Fruit fly (Drosophila melanogaster) whole organism, embryonic: Measurements from ENCODE around the gene anox.
A peak's percentile ranks its signal among the peaks of the same experiment; 100 is the strongest.

Experiments used
- CG10431 ChIP-seq: fragments of 200-800 bp; sonication (Bioruptor generic); optimal IDR thresholded peaks from 3 replicates; lab custom pipeline; 2018; ENCODE audit warnings: missing biosample characterization, mild to moderate bottlenecking, missing genetic modification characterization
- CG12219 ChIP-seq: fragments of 200-800 bp; sonication (Bioruptor generic); optimal IDR thresholded peaks from 3 replicates; lab custom pipeline; 2018; ENCODE audit warnings: missing biosample characterization, mild to moderate bottlenecking, missing genetic modification characterization
- CG13296 ChIP-seq: fragments of 200-800 bp; sonication (Bioruptor generic); optimal IDR thresholded peaks from 3 replicates; lab custom pipeline; 2018; ENCODE audit warnings: missing biosample characterization, mild to moderate bottlenecking, missing genetic modification characterization
- CG13424 ChIP-seq: fragments of 200-800 bp; sonication (Bioruptor generic); optimal IDR thresholded peaks from 2 replicates; lab custom pipeline; 2019; ENCODE audit warnings: missing biosample characterization, mild to moderate bottlenecking, missing genetic modification characterization, moderate library complexity
- CG13624 ChIP-seq: fragments of 200-800 bp; sonication (Bioruptor generic); optimal IDR thresholded peaks from 2 replicates; lab custom pipeline; 2016; ENCODE audit warnings: missing biosample characterization, missing genetic modification characterization
- CG14441 ChIP-seq: fragments of 200-800 bp; sonication (Bioruptor generic); IDR thresholded peaks from 2 replicates; pipeline ENCODE4 v1.3.6; 2022; ENCODE audit warnings: missing biosample characterization, missing genetic modification characterization
- CG1603 ChIP-seq: fragments of 200-800 bp; sonication (Bioruptor generic); optimal IDR thresholded peaks from 2 replicates; lab custom pipeline; 2019; ENCODE audit warnings: missing biosample characterization, mild to moderate bottlenecking, missing genetic modification characterization, moderate library complexity
- CG17328 ChIP-seq: fragments of 200-800 bp; sonication (Bioruptor generic); IDR thresholded peaks from 2 replicates; pipeline ENCODE4 v1.3.6; 2022; ENCODE audit warnings: missing biosample characterization, missing genetic modification characterization
- CG17568 ChIP-seq: fragments of 200-800 bp; sonication (Bioruptor generic); optimal IDR thresholded peaks from 2 replicates; lab custom pipeline; 2018; ENCODE audit warnings: missing biosample characterization, mild to moderate bottlenecking, missing genetic modification characterization, moderate library complexity
- CG18262 ChIP-seq: fragments of 200-800 bp; optimal IDR thresholded peaks from 3 replicates; lab custom pipeline; 2019; ENCODE audit warnings: missing biosample characterization, mild to moderate bottlenecking, missing genetic modification characterization, moderate library complexity
- CG18476 ChIP-seq: fragments of 200-800 bp; sonication (Bioruptor generic); optimal IDR thresholded peaks from 2 replicates; lab custom pipeline; 2016; ENCODE audit warnings: missing biosample characterization, mild to moderate bottlenecking, missing genetic modification characterization
- CG18599 ChIP-seq: fragments of 200-800 bp; sonication (Bioruptor generic); optimal IDR thresholded peaks from 3 replicates; lab custom pipeline; 2017; ENCODE audit warnings: missing biosample characterization, missing genetic modification characterization, mild to moderate bottlenecking, moderate library complexity, missing genetic modification reagents
- CG18619 ChIP-seq: fragments of 200-800 bp; sonication (Bioruptor generic); optimal IDR thresholded peaks from 3 replicates; lab custom pipeline; 2017; ENCODE audit warnings: missing biosample characterization, mild to moderate bottlenecking, missing genetic modification characterization
- CG18764 ChIP-seq: fragments of 200-800 bp; sonication (Bioruptor generic); optimal IDR thresholded peaks from 3 replicates; lab custom pipeline; 2016; ENCODE audit warnings: missing biosample characterization, missing genetic modification characterization
- CG42726 ChIP-seq: fragments of 200-800 bp; sonication (Bioruptor generic); IDR thresholded peaks from 2 replicates; pipeline ENCODE4 v1.3.6; 2022; ENCODE audit warnings: missing biosample characterization, missing genetic modification characterization; ENCODE audit not compliant: partially characterized antibody
- CG4424 ChIP-seq: fragments of 200-800 bp; sonication (Bioruptor generic); optimal IDR thresholded peaks from 3 replicates; lab custom pipeline; 2016; ENCODE audit warnings: missing biosample characterization, missing genetic modification characterization
- CG5953 ChIP-seq: fragments of 200-800 bp; sonication (Bioruptor generic); IDR thresholded peaks from 2 replicates; pipeline ENCODE4 v1.3.6; 2022; ENCODE audit warnings: missing biosample characterization, missing genetic modification characterization
- CG9215 ChIP-seq: fragments of 200-800 bp; sonication (Bioruptor generic); IDR thresholded peaks from 2 replicates; pipeline ENCODE4 v1.3.6; 2022; ENCODE audit warnings: missing biosample characterization, missing genetic modification characterization
- CG9727 ChIP-seq: fragments of 200-800 bp; sonication (Bioruptor generic); optimal IDR thresholded peaks from 3 replicates; lab custom pipeline; 2017; ENCODE audit warnings: missing biosample characterization, mild to moderate bottlenecking, missing genetic modification characterization
- CTCF ChIP-seq: fragments of 200-800 bp; sonication (Bioruptor generic); optimal IDR thresholded peaks from 2 replicates; lab custom pipeline; 2017; ENCODE audit warnings: missing biosample characterization, mild to moderate bottlenecking, missing genetic modification characterization, moderate library complexity
- CrebB ChIP-seq: fragments of 200-800 bp; sonication (Bioruptor generic); optimal IDR thresholded peaks from 3 replicates; lab custom pipeline; 2018; ENCODE audit warnings: missing biosample characterization, mild to moderate bottlenecking, missing genetic modification characterization
- Dip2 ChIP-seq: fragments of 200-800 bp; sonication (Bioruptor generic); IDR thresholded peaks from 2 replicates; pipeline ENCODE4 v1.3.6; 2022; ENCODE audit warnings: missing biosample characterization, missing genetic modification characterization
- Dip3 ChIP-seq: fragments of 200-800 bp; sonication (Bioruptor generic); optimal IDR thresholded peaks from 3 replicates; lab custom pipeline; 2016; ENCODE audit warnings: missing biosample characterization, missing genetic modification characterization
- Drgx ChIP-seq: fragments of 200-800 bp; sonication (Bioruptor generic); IDR thresholded peaks from 2 replicates; pipeline ENCODE4 v1.3.6; 2022; ENCODE audit warnings: missing biosample characterization, missing genetic modification characterization
- E2f1 ChIP-seq: fragments of 200-800 bp; sonication (Bioruptor generic); IDR thresholded peaks from 2 replicates; pipeline ENCODE4 v1.3.6; 2022; ENCODE audit warnings: missing biosample characterization, missing genetic modification characterization
- Fer2 ChIP-seq: fragments of 200-800 bp; sonication (Bioruptor generic); optimal IDR thresholded peaks from 2 replicates; lab custom pipeline; 2018; ENCODE audit warnings: missing biosample characterization, mild to moderate bottlenecking, missing genetic modification characterization, moderate library complexity
- Gsc ChIP-seq: fragments of 200-800 bp; sonication (Bioruptor generic); IDR thresholded peaks from 2 replicates; pipeline ENCODE4 v1.3.6; 2022; ENCODE audit warnings: missing biosample characterization, missing genetic modification characterization
- Jarid2 ChIP-seq: fragments of 200-800 bp; sonication (Bioruptor generic); optimal IDR thresholded peaks from 3 replicates; lab custom pipeline; 2017; ENCODE audit warnings: mild to moderate bottlenecking, missing biosample characterization, missing genetic modification reagents, missing genetic modification characterization
- Myb ChIP-seq: fragments of 200-800 bp; sonication (Bioruptor generic); optimal IDR thresholded peaks from 2 replicates; lab custom pipeline; 2016; ENCODE audit warnings: missing biosample characterization, missing genetic modification characterization
- NC2α ChIP-seq: fragments of 200-800 bp; sonication (Bioruptor generic); optimal IDR thresholded peaks from 2 replicates; lab custom pipeline; 2016; ENCODE audit warnings: missing biosample characterization, missing genetic modification characterization
- Nf-YA ChIP-seq: fragments of 200-800 bp; sonication (Bioruptor generic); IDR thresholded peaks from 2 replicates; pipeline ENCODE4 v1.3.6; 2022; ENCODE audit warnings: missing biosample characterization, missing genetic modification characterization
- Nf-YC ChIP-seq: fragments of 200-800 bp; optimal IDR thresholded peaks from 3 replicates; lab custom pipeline; 2019; ENCODE audit warnings: missing biosample characterization, mild to moderate bottlenecking, missing genetic modification characterization, moderate library complexity
- danr ChIP-seq: fragments of 200-800 bp; sonication (Bioruptor generic); IDR thresholded peaks from 2 replicates; pipeline ENCODE4 v1.3.6; 2022; ENCODE audit warnings: missing biosample characterization, missing genetic modification characterization
- dati ChIP-seq: fragments of 200-800 bp; sonication (Bioruptor generic); IDR thresholded peaks from 2 replicates; pipeline ENCODE4 v1.3.6; 2022; ENCODE audit warnings: missing biosample characterization, missing genetic modification characterization
- ems ChIP-seq: fragments of 200-800 bp; sonication (Bioruptor generic); optimal IDR thresholded peaks from 3 replicates; lab custom pipeline; 2016; ENCODE audit warnings: missing biosample characterization, missing genetic modification characterization
- ewg ChIP-seq: fragments of 200-800 bp; sonication (Bioruptor generic); optimal IDR thresholded peaks from 3 replicates; lab custom pipeline; 2017; ENCODE audit warnings: mild to moderate bottlenecking, missing biosample characterization, missing genetic modification reagents, missing genetic modification characterization
- insv ChIP-seq, 2 experiments: fragments of 200-800 bp; sonication (Bioruptor generic); optimal IDR thresholded peaks; 3 replicates each; lab custom pipeline; 2016 to 2018; ENCODE audit warnings: missing biosample characterization in 2 of 2, missing genetic modification characterization in 2 of 2
- maf-S ChIP-seq: fragments of 200-800 bp; sonication (Bioruptor generic); optimal IDR thresholded peaks from 2 replicates; lab custom pipeline; 2016; ENCODE audit warnings: missing biosample characterization, missing genetic modification characterization
- mirr ChIP-seq: fragments of 200-800 bp; sonication (Bioruptor generic); optimal IDR thresholded peaks from 3 replicates; lab custom pipeline; 2018; ENCODE audit warnings: missing biosample characterization, mild to moderate bottlenecking, missing genetic modification characterization
- nom ChIP-seq: fragments of 200-800 bp; sonication (Bioruptor generic); optimal IDR thresholded peaks from 2 replicates; lab custom pipeline; 2017; ENCODE audit warnings: missing biosample characterization, missing genetic modification characterization, mild to moderate bottlenecking, moderate library complexity, missing genetic modification reagents
- odd ChIP-seq: fragments of 200-800 bp; sonication (Bioruptor generic); optimal IDR thresholded peaks from 2 replicates; lab custom pipeline; 2017; ENCODE audit warnings: missing biosample characterization, mild to moderate bottlenecking, missing genetic modification characterization
- p53 ChIP-seq: fragments of 200-800 bp; sonication (Bioruptor generic); optimal IDR thresholded peaks from 2 replicates; lab custom pipeline; 2016; ENCODE audit warnings: missing biosample characterization, missing genetic modification characterization
- pb ChIP-seq: fragments of 200-800 bp; sonication (Bioruptor generic); optimal IDR thresholded peaks from 3 replicates; lab custom pipeline; 2016; ENCODE audit warnings: missing biosample characterization, missing genetic modification characterization
- pros ChIP-seq: fragments of 200-800 bp; sonication (Bioruptor generic); optimal IDR thresholded peaks from 3 replicates; lab custom pipeline; 2019; ENCODE audit warnings: missing biosample characterization, mild to moderate bottlenecking, missing genetic modification characterization, moderate library complexity
- pzg ChIP-seq: fragments of 200-800 bp; sonication (Bioruptor generic); optimal IDR thresholded peaks from 3 replicates; lab custom pipeline; 2018; ENCODE audit warnings: missing biosample characterization, mild to moderate bottlenecking, missing genetic modification characterization, moderate library complexity
- row ChIP-seq: fragments of 200-800 bp; sonication (Bioruptor generic); IDR thresholded peaks from 3 replicates; pipeline ENCODE4 v1.3.6; 2022; ENCODE audit warnings: missing biosample characterization, missing genetic modification characterization
- sob ChIP-seq: fragments of 200-800 bp; sonication (Bioruptor generic); IDR thresholded peaks from 2 replicates; pipeline ENCODE4 v1.3.6; 2022; ENCODE audit warnings: missing biosample characterization, missing genetic modification characterization
- tll ChIP-seq, 2 experiments: fragments of 200-800 bp in 1 of 2; fragments of >200 bp in 1 of 2; sonication (Bioruptor generic) in 1 of 2; optimal IDR thresholded peaks; 2 replicates each; lab custom pipeline; 2017 to 2019; ENCODE audit warnings: missing biosample characterization in 2 of 2, missing genetic modification characterization in 2 of 2, mild to moderate bottlenecking in 1 of 2, moderate library complexity in 1 of 2
- vfl ChIP-seq: fragments of 200-800 bp; sonication (Bioruptor generic); optimal IDR thresholded peaks from 2 replicates; lab custom pipeline; 2016; ENCODE audit warnings: missing biosample characterization, missing genetic modification characterization
- vvl ChIP-seq: fragments of 200-800 bp; sonication (Bioruptor generic); IDR thresholded peaks from 2 replicates; pipeline ENCODE4 v1.3.6; 2022; ENCODE audit warnings: missing biosample characterization, missing genetic modification characterization

The anox gene

DNA sequence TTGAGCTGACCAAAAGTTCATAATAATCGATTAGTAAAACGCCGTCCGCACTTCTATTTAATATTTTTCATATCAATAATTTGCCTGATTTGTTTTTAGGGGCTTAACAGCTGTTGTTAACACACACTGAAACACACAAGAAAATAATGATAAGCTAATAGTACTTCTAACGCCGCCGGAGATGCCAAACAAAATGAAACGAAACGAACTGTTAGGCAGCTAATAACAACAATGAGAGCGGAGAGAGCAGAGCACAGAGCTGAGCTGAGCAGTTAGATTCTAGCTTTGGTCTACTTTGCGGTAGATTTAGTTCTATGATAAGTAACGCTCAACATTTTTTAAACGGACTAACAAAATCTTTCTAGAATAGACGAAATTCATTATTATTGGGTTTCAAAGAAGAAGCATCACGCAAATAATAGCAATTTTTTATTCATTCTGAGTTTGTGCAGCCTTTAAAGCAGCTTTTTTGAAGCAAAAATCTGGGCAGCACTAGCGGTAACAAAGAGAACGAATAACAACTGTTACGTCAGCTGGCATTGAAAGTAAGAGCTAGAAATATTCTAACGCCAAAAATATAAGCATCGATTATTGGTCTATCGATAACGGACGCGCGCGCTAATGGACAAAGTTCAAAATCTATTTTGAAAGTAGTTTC, 12.5 kb downstream of the anox start, which contains the start of gene Abca3 (continued):
- TF ChIP-seq CG9727 (GFP tag; lab: Kevin White, UChicago) = peak; percentile 41
- peak; percentile 78 for TF ChIP-seq CG13424 (tag; lab: Kevin White, UChicago)
- TF ChIP-seq insv (GFP tag; optimal IDR thresholded peaks at IDR 0.05; lab: Kevin White, UChicago) = peak in 1 of 2 experiments; percentile 26
- TF ChIP-seq CG17328 (GFP tag; lab: Robert Waterston, UW) = 0 out of 2 replicates have a peak, but pooled peaks have one; percentile 23
- peak; percentile 48 for TF ChIP-seq CG12219 (GFP tag; lab: Kevin White, UChicago)
- TF ChIP-seq CG13624 (GFP tag; lab: Kevin White, UChicago) = peak; percentile 58
- peak; percentile 65 for TF ChIP-seq CG13296 (GFP tag; lab: Kevin White, UChicago)
- TF ChIP-seq CG10431 (GFP tag; lab: Kevin White, UChicago) = peak; percentile 41
- peak; percentile 68 for TF ChIP-seq CG18262 (tag; lab: Kevin White, UChicago)
- TF ChIP-seq CrebB (tag; lab: Kevin White, UChicago) = peak; percentile 26
- peak; percentile 46 for TF ChIP-seq Myb (GFP tag; lab: Kevin White, UChicago)
- TF ChIP-seq pros = no peak
- TF ChIP-seq CG9215 = peak; percentile 66
- peak; percentile 34 for TF ChIP-seq pb (GFP tag; lab: Kevin White, UChicago)
- TF ChIP-seq Nf-YC (tag; lab: Kevin White, UChicago) = peak; percentile 73
- no peak for TF ChIP-seq nom (GFP tag; lab: Kevin White, UChicago)
- TF ChIP-seq CG1603 = peak; percentile 9
- no peak for TF ChIP-seq Dip2 (GFP tag; lab: Robert Waterston, UW)
- TF ChIP-seq dati = no peak
- TF ChIP-seq E2f1 (GFP tag; lab: Robert Waterston, UW) = no peak; the same call in 1 of the 2 replicates
- TF ChIP-seq ewg (GFP tag; lab: Kevin White, UChicago) = peak; percentile 11
- TF ChIP-seq CG14441 (GFP tag; lab: Robert Waterston, UW) = no peak
- no peak for TF ChIP-seq CTCF (GFP tag; lab: Kevin White, UChicago)
- peak; percentile 71 for TF ChIP-seq sob (GFP tag; lab: Robert Waterston, UW)
- peak; percentile 84 for TF ChIP-seq CG18599 (GFP tag; lab: Kevin White, UChicago)
- peak; percentile 38 for TF ChIP-seq odd (GFP tag; lab: Kevin White, UChicago)
- peak; percentile 22 for TF ChIP-seq pzg (GFP tag; lab: Kevin White, UChicago)
- no peak for TF ChIP-seq vvl (GFP tag; lab: Robert Waterston, UW)
- peak; percentile 3 for TF ChIP-seq CG18476 (GFP tag; lab: Kevin White, UChicago)
- no peak for TF ChIP-seq p53 (GFP tag; lab: Kevin White, UChicago)
- peak; percentile 96 for TF ChIP-seq row
- TF ChIP-seq tll (GFP tag; optimal IDR thresholded peaks at IDR 0.05; lab: Kevin White, UChicago) = peak in 1 of 2 experiments; percentile 48
- peak; percentile 4 for TF ChIP-seq CG18764
- TF ChIP-seq Dip3 (GFP tag; lab: Kevin White, UChicago) = peak; percentile 57
- TF ChIP-seq CG18619 (GFP tag; lab: Kevin White, UChicago) = peak; percentile 52
- no peak; the same call in 1 of the 2 replicates for TF ChIP-seq Drgx (GFP tag; lab: Robert Waterston, UW)
- no peak for TF ChIP-seq Gsc (GFP tag; lab: Robert Waterston, UW)
- TF ChIP-seq CG42726 (GFP tag; lab: Robert Waterston, UW) = no peak
- TF ChIP-seq vfl (GFP tag; lab: Kevin White, UChicago) = peak; percentile 53
- peak; percentile 76 for TF ChIP-seq mirr (GFP tag; lab: Kevin White, UChicago)
- no peak for TF ChIP-seq CG5953
- TF ChIP-seq CG17568 (GFP tag; lab: Kevin White, UChicago) = peak; percentile 42
- peak; percentile 37 for TF ChIP-seq maf-S (GFP tag; lab: Kevin White, UChicago)
- peak; percentile 74 for TF ChIP-seq Fer2 (tag; lab: Kevin White, UChicago)
- 0 out of 2 replicates have a peak, but pooled peaks have one; percentile 18 for TF ChIP-seq danr (GFP tag; lab: Robert Waterston, UW)
- TF ChIP-seq NC2α (GFP tag; lab: Kevin White, UChicago) = peak; percentile 1
- no peak for TF ChIP-seq Jarid2 (GFP tag; lab: Kevin White, UChicago)
- peak; percentile 25 for TF ChIP-seq CG4424 (GFP tag; lab: Kevin White, UChicago)
- no peak for TF ChIP-seq Nf-YA (GFP tag; lab: Robert Waterston, UW)
- TF ChIP-seq ems (GFP tag; lab: Kevin White, UChicago) = peak; percentile 32
